Worm (Caenorhabditis elegans): Measurements from ENCODE around the gene skr-7.

ce11 chrV:4423087-4423486, 860 bp downstream of the skr-7 start:
- TF ChIP-seq flt-1 (GFP tag; IDR thresholded peaks at IDR 0.05): no peak
- TF ChIP-seq ref-1 (GFP tag; conservative IDR thresholded peaks at IDR 0.05): no peak
- TF ChIP-seq tab-1 (GFP tag; IDR thresholded peaks at IDR 0.05): no peak

Data from whole organism, midembryonic.